In the genomic region with DNA sequence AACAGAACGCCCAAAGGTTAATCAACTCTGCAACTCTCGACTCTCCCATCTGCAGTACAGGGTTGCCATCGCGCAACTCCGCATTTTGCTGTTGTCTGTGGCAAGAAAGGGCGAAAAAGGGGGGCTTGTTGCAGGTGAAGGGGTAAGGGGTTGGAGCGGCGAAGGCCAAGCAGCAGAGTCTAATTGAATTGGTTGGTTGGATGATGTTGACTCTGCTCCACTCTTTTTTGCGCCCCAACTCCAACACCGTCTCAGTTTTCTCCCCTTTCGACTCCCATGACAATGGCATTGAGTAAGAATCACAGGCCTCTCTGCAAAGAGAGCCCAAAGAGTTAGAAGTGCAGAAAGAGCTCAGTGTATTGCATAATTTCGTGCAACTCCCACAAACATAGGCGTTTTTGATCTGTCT, we compare ENCODE assay signal across 6 fruit fly cellular contexts.
TF ChIP-seq lines count a peak whose summit lies in the region.

No protein-coding gene starts in this region.

- TF ChIP-seq CTCF in whole organism, embryonic (GFP tag; optimal IDR thresholded peaks at IDR 0.05; lab: Kevin White, UChicago) = no peak

TF ChIP-seq in whole organism, 6 proteins besides CTCF, POLR2A, EP300 and RAD21:
- TF ChIP-seq EcR (GFP tag; optimal IDR thresholded peaks at IDR 0.05; lab: Kevin White, UChicago) (peak; percentile 77 to 98), CG8478 (optimal IDR thresholded peaks at IDR 0.05; lab: Kevin White, UChicago) (no peak)

TF ChIP-seq in whole organism, adult, 20 proteins besides CTCF, POLR2A, EP300 and RAD21:
- TF ChIP-seq CG14711 (tag; optimal IDR thresholded peaks at IDR 0.05; lab: Kevin White, UChicago) = peak; percentile 45
- TF ChIP-seq Mnt (GFP tag; optimal IDR thresholded peaks at IDR 0.05; lab: Kevin White, UChicago) = no peak

TF ChIP-seq in whole organism, embryonic, 481 proteins besides CTCF, POLR2A, EP300 and RAD21 (continues in another document):
- TF ChIP-seq D (optimal IDR thresholded peaks at IDR 0.05; lab: Kevin White, UChicago) (no peak), D (GFP tag; optimal IDR thresholded peaks at IDR 0.05; lab: Kevin White, UChicago) (no peak), Ets65A (GFP tag; lab: Kevin White, UChicago) (peak; percentile 51), Adf1 (GFP tag; IDR thresholded peaks at IDR 0.05; lab: Robert Waterston, UW) (no peak), CG11456 (GFP tag; IDR thresholded peaks at IDR 0.05; lab: Robert Waterston, UW) (no peak), tll (GFP tag; optimal IDR thresholded peaks at IDR 0.05; lab: Kevin White, UChicago) (no peak), dmrt11E (tag; optimal IDR thresholded peaks at IDR 0.05; lab: Kevin White, UChicago) (no peak), peb (GFP tag; IDR thresholded peaks at IDR 0.05; lab: Robert Waterston, UW) (no peak), CG12942 (GFP tag; optimal IDR thresholded peaks at IDR 0.05; lab: Kevin White, UChicago) (no peak), CG12104 (GFP tag; optimal IDR thresholded peaks at IDR 0.05; lab: Kevin White, UChicago) (no peak), Atf3 (GFP tag; optimal IDR thresholded peaks at IDR 0.05; lab: Kevin White, UChicago) (no peak), CG12236 (GFP tag; optimal IDR thresholded peaks at IDR 0.05; lab: Kevin White, UChicago) (no peak), tap (tag; optimal IDR thresholded peaks at IDR 0.05; lab: Kevin White, UChicago) (no peak), grn (GFP tag; optimal IDR thresholded peaks at IDR 0.05; lab: Kevin White, UChicago) (no peak), corto (GFP tag; optimal IDR thresholded peaks at IDR 0.05; lab: Kevin White, UChicago) (peak; percentile 18), PHDP (tag; optimal IDR thresholded peaks at IDR 0.05; lab: Kevin White, UChicago) (no peak), bsh (GFP tag; optimal IDR thresholded peaks at IDR 0.05; lab: Kevin White, UChicago) (peak in 1 of 2 experiments; percentile 29), Deaf1 (tag; optimal IDR thresholded peaks at IDR 0.05; lab: Kevin White, UChicago) (no peak), CG1832 (GFP tag; optimal IDR thresholded peaks at IDR 0.05; lab: Kevin White, UChicago) (no peak), Drgx (GFP tag; IDR thresholded peaks at IDR 0.05; lab: Robert Waterston, UW) (peak; percentile 71), CG6791 (GFP tag; IDR thresholded peaks at IDR 0.05; lab: Robert Waterston, UW; ENCODE audit: partially characterized antibody) (no peak), Nf-YA (GFP tag; IDR thresholded peaks at IDR 0.05; lab: Robert Waterston, UW) (no peak)

TF ChIP-seq in whole organism, prepupa, 60 proteins besides CTCF, POLR2A, EP300 and RAD21 (continues in another document):
- TF ChIP-seq CG6163 (GFP tag; IDR thresholded peaks at IDR 0.05; lab: Robert Waterston, UW) (peak; percentile 80; the same call in 2 of the 3 replicates), Hr39 (GFP tag; optimal IDR thresholded peaks at IDR 0.05; lab: Kevin White, UChicago) (peak; percentile 47), CG6792 (GFP tag; optimal IDR thresholded peaks at IDR 0.05; lab: Kevin White, UChicago) (peak; percentile 22), Blimp-1 (GFP tag; optimal IDR thresholded peaks at IDR 0.05; lab: Kevin White, UChicago) (no peak), CG8632 (GFP tag; optimal IDR thresholded peaks at IDR 0.05; lab: Kevin White, UChicago) (no peak), Hr4 (GFP tag; optimal IDR thresholded peaks at IDR 0.05; lab: Kevin White, UChicago) (no peak), Ets96B (tag; optimal IDR thresholded peaks at IDR 0.05; lab: Kevin White, UChicago) (peak; percentile 9), ss (GFP tag; optimal IDR thresholded peaks at IDR 0.05; lab: Kevin White, UChicago) (peak; percentile 20 to 27), acj6 (GFP tag; optimal IDR thresholded peaks at IDR 0.05; lab: Kevin White, UChicago) (peak; percentile 21), CG3919 (GFP tag; optimal IDR thresholded peaks at IDR 0.05; lab: Kevin White, UChicago) (peak; percentile 51), CG3032 (tag; optimal IDR thresholded peaks at IDR 0.05; lab: Kevin White, UChicago) (no peak), svp (GFP tag; lab: Kevin White, UChicago) (peak; percentile 53), eg (GFP tag; IDR thresholded peaks at IDR 0.05; lab: Robert Waterston, UW) (peak; percentile 71; the same call in 2 of the 3 replicates), Lpt (GFP tag; optimal IDR thresholded peaks at IDR 0.05; lab: Kevin White, UChicago) (peak; percentile 77), CG15336 (GFP tag; IDR thresholded peaks at IDR 0.05; lab: Robert Waterston, UW) (peak; percentile 62), lz (GFP tag; optimal IDR thresholded peaks at IDR 0.05; lab: Kevin White, UChicago) (peak; percentile 2), fd59A (GFP tag; optimal IDR thresholded peaks at IDR 0.05; lab: Kevin White, UChicago) (no peak), Sox14 (GFP tag; optimal IDR thresholded peaks at IDR 0.05; lab: Kevin White, UChicago) (no peak), Gug (GFP tag; IDR thresholded peaks at IDR 0.05; lab: Robert Waterston, UW) (peak; percentile 28; the same call in 1 of the 2 replicates), fkh (GFP tag; optimal IDR thresholded peaks at IDR 0.05; lab: Kevin White, UChicago) (no peak), CG11902 (GFP tag; optimal IDR thresholded peaks at IDR 0.05; lab: Kevin White, UChicago) (no peak)

TF ChIP-seq in whole organism, pupa, 21 proteins besides CTCF, POLR2A, EP300 and RAD21:
- TF ChIP-seq Ets98B (GFP tag; IDR thresholded peaks at IDR 0.05; lab: Robert Waterston, UW) (peak; percentile 79), CG12605 (GFP tag; IDR thresholded peaks at IDR 0.05; lab: Robert Waterston, UW) (no peak), CG14655 (GFP tag; optimal IDR thresholded peaks at IDR 0.05; lab: Kevin White, UChicago) (peak; percentile 31), CG10348 (GFP tag; IDR thresholded peaks at IDR 0.05; lab: Robert Waterston, UW) (no peak), EcR (GFP tag; optimal IDR thresholded peaks at IDR 0.05; lab: Kevin White, UChicago) (peak; percentile 99), CG4496 (GFP tag; IDR thresholded peaks at IDR 0.05; lab: Robert Waterston, UW) (peak; percentile 71), CG32121 (GFP tag; IDR thresholded peaks at IDR 0.05; lab: Robert Waterston, UW) (no peak; the same call in 1 of the 2 replicates), fd96Ca (GFP tag; IDR thresholded peaks at IDR 0.05; lab: Robert Waterston, UW) (peak; percentile 75; the same call in 2 of the 3 replicates), CG15710 (tag; optimal IDR thresholded peaks at IDR 0.05; lab: Kevin White, UChicago) (no peak), Snoo (tag; optimal IDR thresholded peaks at IDR 0.05; lab: Kevin White, UChicago) (no peak), rn (GFP tag; IDR thresholded peaks at IDR 0.05; lab: Robert Waterston, UW) (peak; percentile 62), CG8301 (tag; optimal IDR thresholded peaks at IDR 0.05; lab: Kevin White, UChicago) (peak; percentile 25), Pif1A (GFP tag; optimal IDR thresholded peaks at IDR 0.05; lab: Kevin White, UChicago) (peak; percentile 15), CG17806 (tag; optimal IDR thresholded peaks at IDR 0.05; lab: Kevin White, UChicago) (no peak), CG34367 (tag; optimal IDR thresholded peaks at IDR 0.05; lab: Kevin White, UChicago) (no peak)

TF ChIP-seq in whole organism, wandering third instar larva, 38 proteins besides CTCF, POLR2A, EP300 and RAD21 (continues in another document):
- no peak for TF ChIP-seq sv (GFP tag; optimal IDR thresholded peaks at IDR 0.05; lab: Kevin White, UChicago)
- TF ChIP-seq dmrt93B (GFP tag; optimal IDR thresholded peaks at IDR 0.05; lab: Kevin White, UChicago) = no peak
- TF ChIP-seq GATAd (GFP tag; optimal IDR thresholded peaks at IDR 0.05; lab: Kevin White, UChicago) = no peak
- TF ChIP-seq CrebA (GFP tag; optimal IDR thresholded peaks at IDR 0.05; lab: Kevin White, UChicago; ENCODE audit: borderline replicate concordance) = no peak
- no peak for TF ChIP-seq OdsH (GFP tag; optimal IDR thresholded peaks at IDR 0.05; lab: Kevin White, UChicago)
- TF ChIP-seq Mio (GFP tag; optimal IDR thresholded peaks at IDR 0.05; lab: Kevin White, UChicago) = no peak
- no peak for TF ChIP-seq pan (optimal IDR thresholded peaks at IDR 0.05; lab: Kevin White, UChicago)
- peak; percentile 21 for TF ChIP-seq h (GFP tag; optimal IDR thresholded peaks at IDR 0.05; lab: Kevin White, UChicago)
- TF ChIP-seq Myc (optimal IDR thresholded peaks at IDR 0.05; lab: Kevin White, UChicago) = no peak
- TF ChIP-seq N (GFP tag; optimal IDR thresholded peaks at IDR 0.05; lab: Kevin White, UChicago) = no peak
- no peak for TF ChIP-seq brk (GFP tag; optimal IDR thresholded peaks at IDR 0.05; lab: Kevin White, UChicago)
- TF ChIP-seq Jra (GFP tag; optimal IDR thresholded peaks at IDR 0.05; lab: Kevin White, UChicago) = no peak
- no peak for TF ChIP-seq CG32264 (GFP tag; optimal IDR thresholded peaks at IDR 0.05; lab: Kevin White, UChicago)
- TF ChIP-seq Dif (GFP tag; optimal IDR thresholded peaks at IDR 0.05; lab: Kevin White, UChicago; ENCODE audit: partially characterized antibody) = peak; percentile 51
- peak; percentile 40 for TF ChIP-seq fru (GFP tag; optimal IDR thresholded peaks at IDR 0.05; lab: Kevin White, UChicago)
- no peak for TF ChIP-seq sage (GFP tag; optimal IDR thresholded peaks at IDR 0.05; lab: Kevin White, UChicago)
- peak; percentile 36 for TF ChIP-seq woc (GFP tag; optimal IDR thresholded peaks at IDR 0.05; lab: Kevin White, UChicago)
- TF ChIP-seq tai (GFP tag; optimal IDR thresholded peaks at IDR 0.05; lab: Kevin White, UChicago) = no peak
- no peak for TF ChIP-seq Sp1 (GFP tag; optimal IDR thresholded peaks at IDR 0.05; lab: Kevin White, UChicago)
- no peak for TF ChIP-seq jim (GFP tag; optimal IDR thresholded peaks at IDR 0.05; lab: Kevin White, UChicago)
- no peak for TF ChIP-seq Hr83 (GFP tag; optimal IDR thresholded peaks at IDR 0.05; lab: Kevin White, UChicago; ENCODE audit: poor library complexity, severe bottlenecking)
- TF ChIP-seq Dfd (GFP tag; optimal IDR thresholded peaks at IDR 0.05; lab: Kevin White, UChicago) = no peak
- TF ChIP-seq usp (GFP tag; optimal IDR thresholded peaks at IDR 0.05; lab: Kevin White, UChicago) = no peak
- TF ChIP-seq CG9705 (GFP tag; optimal IDR thresholded peaks at IDR 0.05; lab: Kevin White, UChicago) = no peak
- no peak for TF ChIP-seq dsf (GFP tag; optimal IDR thresholded peaks at IDR 0.05; lab: Kevin White, UChicago; ENCODE audit: borderline replicate concordance)
- TF ChIP-seq Hr78 (GFP tag; optimal IDR thresholded peaks at IDR 0.05; lab: Kevin White, UChicago) = no peak
- peak; percentile 53 for TF ChIP-seq ey (GFP tag; optimal IDR thresholded peaks at IDR 0.05; lab: Kevin White, UChicago)
- no peak for TF ChIP-seq Vsx2 (GFP tag; optimal IDR thresholded peaks at IDR 0.05; lab: Kevin White, UChicago; ENCODE audit: partially characterized antibody)
- TF ChIP-seq psq (GFP tag; optimal IDR thresholded peaks at IDR 0.05; lab: Kevin White, UChicago) = peak; percentile 97
- peak in 1 of 2 experiments; percentile 45 for TF ChIP-seq foxo (GFP tag; optimal IDR thresholded peaks at IDR 0.05; lab: Kevin White, UChicago)
- TF ChIP-seq Hnf4 (GFP tag; optimal IDR thresholded peaks at IDR 0.05; lab: Kevin White, UChicago) = peak; percentile 6
- TF ChIP-seq dl (GFP tag; optimal IDR thresholded peaks at IDR 0.05; lab: Kevin White, UChicago; ENCODE audit: insufficient read depth in 1 of 2, partially characterized antibody in 2 of 2) = peak; percentile 5 to 14
